Fruit fly (Drosophila melanogaster): ENCODE measurements around the gene Nepl7.
A peak's percentile ranks its signal among the peaks of the same experiment; 100 is the strongest.

Nepl7 gene

dm6 chr2L:12705376-12705775 lies 35.9 kb upstream of the Nepl7 start:
- TF ChIP-seq bab1 (GFP tag; optimal IDR thresholded peaks at IDR 0.05) (no peak), CG11617 (GFP tag; optimal IDR thresholded peaks at IDR 0.05) (no peak), CG7045 (GFP tag; optimal IDR thresholded peaks at IDR 0.05) (no peak), Crg-1 (GFP tag; optimal IDR thresholded peaks at IDR 0.05) (no peak), CG7101 (tag; optimal IDR thresholded peaks at IDR 0.05) (no peak), CG12768 (GFP tag; optimal IDR thresholded peaks at IDR 0.05) (no peak), CG14711 (tag; optimal IDR thresholded peaks at IDR 0.05) (no peak), kay (GFP tag; ENCODE audit: borderline replicate concordance) (no peak), cic (GFP tag; optimal IDR thresholded peaks at IDR 0.05) (no peak), Mnt (GFP tag; optimal IDR thresholded peaks at IDR 0.05) (no peak), pad (GFP tag; optimal IDR thresholded peaks at IDR 0.05) (no peak), CG33017 (tag; optimal IDR thresholded peaks at IDR 0.05) (no peak), Hr96 (GFP tag; optimal IDR thresholded peaks at IDR 0.05) (no peak), Clk (GFP tag; optimal IDR thresholded peaks at IDR 0.05) (no peak)

dm6 chr2L:12704418-12704920 lies 35.0 kb upstream of the Nepl7 start, which contains the start of the genes CG5776 and spict:
CG5776 (minus strand) TSS chr2L:12704451.
spict (plus strand) TSS chr2L:12704725.
- TF ChIP-seq Hr96 (GFP tag; optimal IDR thresholded peaks at IDR 0.05) (peak; percentile 18), CG33017 (tag; optimal IDR thresholded peaks at IDR 0.05) (peak; percentile 72), CG5204 (GFP tag; optimal IDR thresholded peaks at IDR 0.05) (no peak), CG1620 (GFP tag; optimal IDR thresholded peaks at IDR 0.05) (peak; percentile 68), Crg-1 (GFP tag; optimal IDR thresholded peaks at IDR 0.05) (peak; percentile 44), CG11617 (GFP tag; optimal IDR thresholded peaks at IDR 0.05) (peak; percentile 72), Mnt (GFP tag; optimal IDR thresholded peaks at IDR 0.05) (peak; percentile 80), cic (GFP tag; optimal IDR thresholded peaks at IDR 0.05) (no peak), CG14711 (tag; optimal IDR thresholded peaks at IDR 0.05) (peak; percentile 64), pad (GFP tag; optimal IDR thresholded peaks at IDR 0.05) (peak; percentile 56), CG7101 (tag; optimal IDR thresholded peaks at IDR 0.05) (peak; percentile 79), kay (GFP tag; ENCODE audit: borderline replicate concordance) (no peak), CG7045 (GFP tag; optimal IDR thresholded peaks at IDR 0.05) (peak; percentile 59), CG12768 (GFP tag; optimal IDR thresholded peaks at IDR 0.05) (peak; percentile 58), Clk (GFP tag; optimal IDR thresholded peaks at IDR 0.05) (peak; percentile 20), bab1 (GFP tag; optimal IDR thresholded peaks at IDR 0.05) (peak; percentile 77), cnc (optimal IDR thresholded peaks at IDR 0.05) (no peak), toe (GFP tag; optimal IDR thresholded peaks at IDR 0.05) (peak; percentile 41), ovo (GFP tag; optimal IDR thresholded peaks at IDR 0.05) (peak; percentile 25), tj (GFP tag; optimal IDR thresholded peaks at IDR 0.05) (peak; percentile 25)

dm6 chr2L:12701498-12701897 lies 32.0 kb upstream of the Nepl7 start:
- TF ChIP-seq Hr96 (GFP tag; optimal IDR thresholded peaks at IDR 0.05) (no peak), ovo (GFP tag; optimal IDR thresholded peaks at IDR 0.05) (no peak), CG7101 (tag; optimal IDR thresholded peaks at IDR 0.05) (no peak), CG14711 (tag; optimal IDR thresholded peaks at IDR 0.05) (no peak), bab1 (GFP tag; optimal IDR thresholded peaks at IDR 0.05) (no peak), tj (GFP tag; optimal IDR thresholded peaks at IDR 0.05) (no peak), cic (GFP tag; optimal IDR thresholded peaks at IDR 0.05) (no peak), Clk (GFP tag; optimal IDR thresholded peaks at IDR 0.05) (no peak), CG33017 (tag; optimal IDR thresholded peaks at IDR 0.05) (no peak), kay (GFP tag; ENCODE audit: borderline replicate concordance) (no peak), cnc (optimal IDR thresholded peaks at IDR 0.05) (no peak), CG11617 (GFP tag; optimal IDR thresholded peaks at IDR 0.05) (no peak), CG7045 (GFP tag; optimal IDR thresholded peaks at IDR 0.05) (no peak), toe (GFP tag; optimal IDR thresholded peaks at IDR 0.05) (no peak)

DNA sequence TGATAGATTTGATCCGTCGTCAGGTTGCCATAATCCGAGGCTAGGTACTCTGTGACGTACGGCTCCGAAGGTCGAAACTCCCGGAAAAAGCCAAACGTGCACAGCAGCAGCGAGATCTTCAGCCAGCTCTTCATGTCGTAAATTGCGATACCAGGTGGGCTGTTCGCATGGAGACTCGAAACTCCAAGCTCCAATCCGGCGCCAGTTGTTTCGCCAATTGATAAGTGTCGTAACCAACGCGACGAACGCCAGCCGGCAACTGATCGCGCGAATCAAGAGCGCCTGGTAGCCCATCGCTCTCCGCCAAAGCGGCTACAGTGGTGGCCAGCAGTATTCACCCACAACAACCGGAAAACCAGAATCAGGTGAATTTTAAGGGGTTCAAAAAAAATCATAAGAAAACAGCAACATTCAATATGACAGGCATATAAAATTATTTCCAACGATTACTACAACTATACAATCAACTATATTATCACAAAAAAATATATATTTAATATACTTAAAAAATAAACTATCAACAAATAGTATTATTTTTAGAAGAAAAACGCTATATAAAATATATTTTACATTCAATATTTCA lies 31.0 kb upstream of the Nepl7 start, which contains the start of gene CG17036:
Gene CG17036, minus strand, starts transcription at position 366 of the 583 bp plus-strand sequence.
- TF ChIP-seq Clk (GFP tag; optimal IDR thresholded peaks at IDR 0.05) (no peak), cnc (optimal IDR thresholded peaks at IDR 0.05) (no peak), ovo (GFP tag; optimal IDR thresholded peaks at IDR 0.05) (no peak), CG5204 (GFP tag; optimal IDR thresholded peaks at IDR 0.05) (no peak), bab1 (GFP tag; optimal IDR thresholded peaks at IDR 0.05) (peak; percentile 3), Hr96 (GFP tag; optimal IDR thresholded peaks at IDR 0.05) (peak; percentile 16), Crg-1 (GFP tag; optimal IDR thresholded peaks at IDR 0.05) (no peak), CG11617 (GFP tag; optimal IDR thresholded peaks at IDR 0.05) (peak; percentile 67), CG7045 (GFP tag; optimal IDR thresholded peaks at IDR 0.05) (no peak), Mnt (GFP tag; optimal IDR thresholded peaks at IDR 0.05) (peak; percentile 21), CG1620 (GFP tag; optimal IDR thresholded peaks at IDR 0.05) (no peak), toe (GFP tag; optimal IDR thresholded peaks at IDR 0.05) (no peak), cic (GFP tag; optimal IDR thresholded peaks at IDR 0.05) (no peak), kay (GFP tag; ENCODE audit: borderline replicate concordance) (no peak), CG14711 (tag; optimal IDR thresholded peaks at IDR 0.05) (peak; percentile 6), pad (GFP tag; optimal IDR thresholded peaks at IDR 0.05) (peak; percentile 31), CG33017 (tag; optimal IDR thresholded peaks at IDR 0.05) (no peak), CG7101 (tag; optimal IDR thresholded peaks at IDR 0.05) (no peak), CG12768 (GFP tag; optimal IDR thresholded peaks at IDR 0.05) (peak; percentile 27), tj (GFP tag; optimal IDR thresholded peaks at IDR 0.05) (peak; percentile 2)

dm6 chr2L:12697223-12697622 lies 27.7 kb upstream of the Nepl7 start, which contains the start of gene CG5781:
CG5781 (minus strand) TSS chr2L:12697323.
- TF ChIP-seq CG33017 (tag; optimal IDR thresholded peaks at IDR 0.05) (no peak), tj (GFP tag; optimal IDR thresholded peaks at IDR 0.05) (no peak), CG7045 (GFP tag; optimal IDR thresholded peaks at IDR 0.05) (no peak), bab1 (GFP tag; optimal IDR thresholded peaks at IDR 0.05) (no peak), CG12768 (GFP tag; optimal IDR thresholded peaks at IDR 0.05) (no peak), CG14711 (tag; optimal IDR thresholded peaks at IDR 0.05) (no peak)
